Worm (Caenorhabditis elegans) whole organism, mixed stage, embryonic: Measurements from ENCODE around the gene exc-13.

Source experiments
- elt-1 ChIP-seq: sonication (generic microtip); optimal IDR thresholded peaks from 2 replicates; lab custom pipeline; 2017; ENCODE audit warnings: missing genetic modification characterization, mild to moderate bottlenecking, missing compliant biosample characterization, antibody characterized with exemption, moderate library complexity, borderline replicate concordance; ENCODE audit not compliant: insufficient read depth
- hlh-1 ChIP-seq: fragments of 150-350 bp; optimal IDR thresholded peaks from 2 replicates; lab custom pipeline; 2014; ENCODE audit warnings: missing biosample characterization, missing genetic modification reagents, missing genetic modification characterization
- mep-1 ChIP-seq: fragments of 150-350 bp; optimal IDR thresholded peaks from 2 replicates; lab custom pipeline; 2017; ENCODE audit warnings: missing biosample characterization, missing genetic modification reagents, missing genetic modification characterization, inconsistent platforms
- nhr-2 ChIP-seq: fragments of 150-350 bp; optimal IDR thresholded peaks from 2 replicates; lab custom pipeline; 2014; ENCODE audit warnings: missing biosample characterization, missing genetic modification characterization
- nhr-237 ChIP-seq: fragments of 150-350 bp; optimal IDR thresholded peaks from 2 replicates; lab custom pipeline; 2014; ENCODE audit warnings: missing biosample characterization, missing genetic modification characterization
- nhr-28 ChIP-seq: fragments of 150-350 bp; optimal IDR thresholded peaks from 2 replicates; lab custom pipeline; 2014; ENCODE audit warnings: missing biosample characterization, missing genetic modification characterization
- pha-4 ChIP-seq: fragments of 150-350 bp; optimal IDR thresholded peaks from 2 replicates; lab custom pipeline; 2018; ENCODE audit warnings: missing biosample characterization, missing genetic modification reagents, missing genetic modification characterization
- snpc-4 ChIP-seq: fragments of 150-350 bp; optimal IDR thresholded peaks from 2 replicates; lab custom pipeline; 2014; ENCODE audit warnings: missing biosample characterization, missing genetic modification characterization
- unc-62 ChIP-seq: fragments of 150-350 bp; optimal IDR thresholded peaks from 2 replicates; lab custom pipeline; 2014; ENCODE audit warnings: missing biosample characterization, missing genetic modification reagents, missing genetic modification characterization
- ztf-11 ChIP-seq: fragments of 150-350 bp; optimal IDR thresholded peaks from 2 replicates; lab custom pipeline; 2014; ENCODE audit warnings: missing biosample characterization, missing genetic modification characterization

DNA sequence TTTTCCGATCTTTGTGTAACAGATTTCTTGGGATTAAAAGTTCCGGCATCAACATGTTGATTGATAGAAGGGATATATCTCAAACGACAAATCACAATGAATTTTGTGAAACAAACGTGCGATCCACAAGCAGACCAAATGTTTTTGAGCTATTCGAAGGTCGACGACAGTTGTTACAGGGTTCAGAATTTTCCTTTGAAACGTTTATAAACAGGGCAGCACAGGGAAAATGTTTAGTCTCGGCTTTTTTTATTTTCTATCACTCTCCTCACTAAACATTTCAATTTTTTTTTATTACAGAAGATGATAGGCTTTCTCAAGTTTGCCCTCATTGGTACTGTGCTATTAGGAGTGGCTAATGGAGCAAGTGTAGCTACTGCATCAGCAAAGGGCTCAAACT is at the start of gene exc-13:
- TF ChIP-seq nhr-237 (tag; lab: Kevin White, UChicago) (no peak), nhr-2 (tag; lab: Kevin White, UChicago) (no peak), pha-4 (tag; lab: Kevin White, UChicago) (no peak), ztf-11 (tag; lab: Kevin White, UChicago) (no peak), snpc-4 (tag; lab: Kevin White, UChicago) (no peak), hlh-1 (tag; lab: Kevin White, UChicago) (no peak), unc-62 (GFP tag; lab: Kevin White, UChicago) (no peak), mep-1 (no peak), elt-1 (tag; lab: Kevin White, UChicago) (no peak), nhr-28 (no peak)
